Fruit fly (Drosophila melanogaster) whole organism, prepupa: ENCODE measurements around the gene Yp2.

Source experiments
- CG3032 ChIP-seq: fragments of 200-800 bp; optimal IDR thresholded peaks from 2 replicates; lab custom pipeline; 2019; ENCODE audit warnings: missing biosample characterization, mild to moderate bottlenecking, missing genetic modification characterization, moderate library complexity
- CG34406 ChIP-seq: fragments of 200-800 bp; sonication (Bioruptor generic); optimal IDR thresholded peaks from 3 replicates; lab custom pipeline; 2016; ENCODE audit warnings: missing biosample characterization, missing genetic modification characterization
- CG7368 ChIP-seq: fragments of 200-800 bp; sonication (Bioruptor generic); optimal IDR thresholded peaks from 3 replicates; lab custom pipeline; 2016; ENCODE audit warnings: missing biosample characterization, missing genetic modification characterization
- Eip93F ChIP-seq: fragments of 200-800 bp; sonication (Bioruptor generic); optimal IDR thresholded peaks from 2 replicates; lab custom pipeline; 2016; ENCODE audit warnings: missing biosample characterization, mild to moderate bottlenecking, missing genetic modification characterization
- Hr4 ChIP-seq: fragments of 200-800 bp; sonication (Bioruptor generic); optimal IDR thresholded peaks from 3 replicates; lab custom pipeline; 2016; ENCODE audit warnings: missing biosample characterization, missing genetic modification characterization
- Sox102F ChIP-seq: fragments of 200-800 bp; sonication (Bioruptor generic); optimal IDR thresholded peaks from 2 replicates; lab custom pipeline; 2016; ENCODE audit warnings: missing biosample characterization, mild to moderate bottlenecking, missing genetic modification characterization
- Sox14 ChIP-seq: fragments of 200-800 bp; sonication (Bioruptor generic); optimal IDR thresholded peaks from 3 replicates; lab custom pipeline; 2016; ENCODE audit warnings: missing biosample characterization, missing genetic modification characterization
- cyc ChIP-seq: fragments of 200-800 bp; sonication (Bioruptor generic); optimal IDR thresholded peaks from 3 replicates; lab custom pipeline; 2016; ENCODE audit warnings: missing biosample characterization, missing genetic modification characterization
- lz ChIP-seq: fragments of 200-800 bp; sonication (Bioruptor generic); optimal IDR thresholded peaks from 3 replicates; lab custom pipeline; 2016; ENCODE audit warnings: missing biosample characterization, missing genetic modification characterization
- salr ChIP-seq, 2 experiments: fragments of 200-800 bp; sonication (Bioruptor generic); optimal IDR thresholded peaks; 3 replicates each; lab custom pipeline; 2016 to 2018; ENCODE audit warnings: missing biosample characterization in 2 of 2, missing genetic modification characterization in 2 of 2, mild to moderate bottlenecking in 1 of 2

- no peak for TF ChIP-seq Hr4 (GFP tag; lab: Kevin White, UChicago)
- no peak for TF ChIP-seq CG7368 (GFP tag; lab: Kevin White, UChicago)
- TF ChIP-seq Eip93F (GFP tag; lab: Kevin White, UChicago): no peak
- TF ChIP-seq Sox102F (GFP tag; lab: Kevin White, UChicago): no peak
- TF ChIP-seq cyc (GFP tag; lab: Kevin White, UChicago): no peak
- TF ChIP-seq Sox14: no peak
- TF ChIP-seq CG34406 (GFP tag; lab: Kevin White, UChicago): no peak
- no peak for TF ChIP-seq salr (GFP tag; optimal IDR thresholded peaks at IDR 0.05; lab: Kevin White, UChicago)
- TF ChIP-seq lz (GFP tag; lab: Kevin White, UChicago): no peak
- TF ChIP-seq CG3032 (tag; lab: Kevin White, UChicago): no peak
These were observed 1.1 kb upstream of the Yp2 start, which contains the start of gene Yp1 for dm6 chrX:10053547-10053946.
